Worm (Caenorhabditis elegans) whole organism, young adult: ENCODE measurements around the gene lim-6.

Experiments used
- B0035.1 ChIP-seq: sonication (generic microtip); optimal IDR thresholded peaks from 2 replicates; lab custom pipeline; 2016; ENCODE audit warnings: missing genetic modification characterization, mild to moderate bottlenecking, missing compliant biosample characterization, missing genotype, missing genetic modification reagents
- B0336.3 ChIP-seq: fragments of 200-800 bp; sonication (Bioruptor generic); IDR thresholded peaks from 2 replicates; pipeline ENCODE4 v1.3.6; 2022; ENCODE audit warnings: missing genetic modification characterization, missing compliant biosample characterization
- F49E8.2 ChIP-seq: sonication (generic microtip); optimal IDR thresholded peaks from 3 replicates; lab custom pipeline; 2017; ENCODE audit warnings: missing genetic modification characterization, mild to moderate bottlenecking, missing compliant biosample characterization, antibody characterized with exemption, moderate library complexity; ENCODE audit not compliant: insufficient read depth
- F57A8.1 ChIP-seq: fragments of 200-800 bp; sonication (Bioruptor generic); optimal IDR thresholded peaks from 2 replicates; lab custom pipeline; 2018; ENCODE audit warnings: mild to moderate bottlenecking, missing genetic modification characterization, moderate library complexity, missing compliant biosample characterization
- K12H6.12 ChIP-seq: fragments of 200-800 bp; sonication (Bioruptor generic); optimal IDR thresholded peaks from 2 replicates; lab custom pipeline; 2018; ENCODE audit warnings: mild to moderate bottlenecking, missing genetic modification characterization, missing compliant biosample characterization
- Y56A3A.18 ChIP-seq: fragments of 200-800 bp; sonication (Bioruptor generic); IDR thresholded peaks from 2 replicates; pipeline ENCODE4 v1.3.6; 2022; ENCODE audit warnings: missing genetic modification reagents, missing genetic modification characterization, missing compliant biosample characterization
- ama-1 ChIP-seq, 3 experiments: fragments of 150-350 bp in 1 of 3; sonication (generic microtip) in 2 of 3; optimal IDR thresholded peaks; 2 replicates each; lab custom pipeline; 2014 to 2018; ENCODE audit warnings: missing biosample characterization in 2 of 3, missing genetic modification characterization in 2 of 3, missing genetic modification reagents in 2 of 3
- aptf-2 ChIP-seq: fragments of 200-800 bp; sonication (Bioruptor generic); conservative IDR thresholded peaks from 2 replicates; pipeline ENCODE4 v1.3.6; 2022; ENCODE audit warnings: missing genetic modification reagents, missing genetic modification characterization, missing compliant biosample characterization
- ccch-3 ChIP-seq: fragments of 200-800 bp; sonication (Bioruptor generic); optimal IDR thresholded peaks from 2 replicates; lab custom pipeline; 2018; ENCODE audit warnings: mild to moderate bottlenecking, missing genetic modification characterization, missing compliant biosample characterization
- cebp-2 ChIP-seq: fragments of 200-800 bp; sonication (Bioruptor generic); IDR thresholded peaks from 2 replicates; pipeline ENCODE4 v1.3.6; 2022; ENCODE audit warnings: missing genetic modification characterization, missing compliant biosample characterization
- ceh-27 ChIP-seq: fragments of 200-800 bp; sonication (Bioruptor generic); optimal IDR thresholded peaks from 2 replicates; lab custom pipeline; 2018; ENCODE audit warnings: mild to moderate bottlenecking, missing genetic modification characterization, moderate library complexity, missing compliant biosample characterization
- ceh-58 ChIP-seq: fragments of 200-800 bp; sonication (Bioruptor generic); IDR thresholded peaks from 2 replicates; pipeline ENCODE4 v1.3.6; 2022; ENCODE audit warnings: missing genetic modification characterization, missing compliant biosample characterization
- ceh-91 ChIP-seq: fragments of 200-800 bp; sonication (Bioruptor generic); IDR thresholded peaks from 2 replicates; pipeline ENCODE4 v1.3.6; 2022; ENCODE audit warnings: missing genetic modification reagents, missing genetic modification characterization, missing compliant biosample characterization
- dox-1 ChIP-seq: fragments of 200-800 bp; sonication (Bioruptor generic); IDR thresholded peaks from 2 replicates; pipeline ENCODE4 v1.3.6; 2022; ENCODE audit warnings: missing genetic modification reagents, missing genetic modification characterization, missing compliant biosample characterization
- efl-1 ChIP-seq: fragments of 150-350 bp; optimal IDR thresholded peaks from 2 replicates; lab custom pipeline; 2014; ENCODE audit warnings: missing biosample characterization, missing genetic modification reagents, missing genetic modification characterization
- ets-4 ChIP-seq: fragments of 200-800 bp; sonication (Bioruptor generic); optimal IDR thresholded peaks from 2 replicates; lab custom pipeline; 2018; ENCODE audit warnings: mild to moderate bottlenecking, missing genetic modification characterization, missing compliant biosample characterization
- fkh-3 ChIP-seq: sonication (generic microtip); optimal IDR thresholded peaks from 2 replicates; lab custom pipeline; 2016; ENCODE audit warnings: mild to moderate bottlenecking, missing genetic modification characterization, missing compliant biosample characterization
- hlh-12 ChIP-seq: sonication (generic microtip); optimal IDR thresholded peaks from 2 replicates; lab custom pipeline; 2016; ENCODE audit warnings: missing genetic modification characterization, missing compliant biosample characterization
- hmg-20 ChIP-seq: fragments of 200-800 bp; sonication (Bioruptor generic); IDR thresholded peaks from 2 replicates; pipeline ENCODE4 v1.3.6; 2022; ENCODE audit warnings: missing genetic modification reagents, missing genetic modification characterization, missing compliant biosample characterization
- hrde-1 ChIP-seq: sonication (generic microtip); optimal IDR thresholded peaks from 2 replicates; lab custom pipeline; 2016; ENCODE audit warnings: missing genetic modification characterization, mild to moderate bottlenecking, missing compliant biosample characterization, moderate library complexity, missing genotype, missing genetic modification reagents, borderline replicate concordance
- lin-26 ChIP-seq: fragments of 200-800 bp; sonication (Bioruptor generic); IDR thresholded peaks from 2 replicates; pipeline ENCODE4 v1.3.6; 2022; ENCODE audit warnings: missing genetic modification reagents, missing genetic modification characterization, missing compliant biosample characterization
- lin-35 ChIP-seq, 3 experiments: fragments of 150-350 bp in 2 of 3; sonication (generic microtip) in 1 of 3; optimal IDR thresholded peaks; 2 replicates each; lab custom pipeline; 2014 to 2018; ENCODE audit warnings: missing biosample characterization in 3 of 3, missing genetic modification characterization in 3 of 3, missing genetic modification reagents in 3 of 3
- lin-40 ChIP-seq: sonication (generic microtip); optimal IDR thresholded peaks from 2 replicates; lab custom pipeline; 2016; ENCODE audit warnings: missing genetic modification characterization, mild to moderate bottlenecking, missing compliant biosample characterization, missing genotype, missing genetic modification reagents
- madf-10 ChIP-seq: sonication (generic microtip); optimal IDR thresholded peaks from 2 replicates; lab custom pipeline; 2016; ENCODE audit warnings: mild to moderate bottlenecking, missing genetic modification characterization, missing compliant biosample characterization
- madf-8 ChIP-seq: fragments of 200-800 bp; sonication (Bioruptor generic); conservative IDR thresholded peaks from 2 replicates; pipeline ENCODE4 v1.3.6; 2022; ENCODE audit warnings: missing genetic modification reagents, missing genetic modification characterization, missing compliant biosample characterization
- mcd-1 ChIP-seq: fragments of 200-800 bp; sonication (Bioruptor generic); IDR thresholded peaks from 2 replicates; pipeline ENCODE4 v1.3.6; 2022; ENCODE audit warnings: missing genetic modification reagents, missing genetic modification characterization, missing compliant biosample characterization
- mel-28 ChIP-seq: sonication (generic microtip); optimal IDR thresholded peaks from 2 replicates; lab custom pipeline; 2016; ENCODE audit warnings: borderline replicate concordance, mild to moderate bottlenecking, missing genetic modification characterization, missing compliant biosample characterization
- nfya-1 ChIP-seq: sonication (generic microtip); optimal IDR thresholded peaks from 2 replicates; lab custom pipeline; 2017; ENCODE audit warnings: antibody characterized with exemption, missing compliant biosample characterization, missing genetic modification characterization, borderline replicate concordance; ENCODE audit not compliant: insufficient read depth
- nfyb-1 ChIP-seq: fragments of 200-800 bp; sonication (Bioruptor generic); IDR thresholded peaks from 2 replicates; pipeline ENCODE4 v1.3.6; 2022; ENCODE audit warnings: missing genetic modification reagents, missing genetic modification characterization, missing compliant biosample characterization
- nhr-120 ChIP-seq: fragments of 200-800 bp; sonication (Bioruptor generic); IDR thresholded peaks from 2 replicates; pipeline ENCODE4 v1.3.6; 2022; ENCODE audit warnings: missing genetic modification characterization, missing compliant biosample characterization
- nhr-179 ChIP-seq: sonication (generic microtip); optimal IDR thresholded peaks from 2 replicates; lab custom pipeline; 2016; ENCODE audit warnings: mild to moderate bottlenecking, missing genetic modification characterization, missing compliant biosample characterization
- rpc-1 ChIP-seq, 2 experiments: fragments of 150-350 bp in 1 of 2; sonication (generic microtip) in 1 of 2; optimal IDR thresholded peaks; 2 replicates each; lab custom pipeline; 2014 to 2018; ENCODE audit warnings: missing biosample characterization in 1 of 2, missing genetic modification characterization in 1 of 2, missing genetic modification reagents in 1 of 2, missing genotype in 1 of 2
- snpc-1.3 ChIP-seq: sonication (generic microtip); optimal IDR thresholded peaks from 2 replicates; lab custom pipeline; 2017; ENCODE audit warnings: missing genetic modification characterization, mild to moderate bottlenecking, missing compliant biosample characterization, antibody characterized with exemption, moderate library complexity, missing genotype, missing genetic modification reagents; ENCODE audit not compliant: insufficient read depth
- snpc-4 ChIP-seq, 5 experiments: fragments of 150-350 bp in 1 of 5; sonication (generic microtip) in 4 of 5; optimal IDR thresholded peaks; 2 replicates each; lab custom pipeline; 2014 to 2018; ENCODE audit warnings: missing genetic modification characterization in 5 of 5, missing biosample characterization in 3 of 5, antibody characterized with exemption in 2 of 5, mild to moderate bottlenecking in 2 of 5, missing compliant biosample characterization in 2 of 5, missing genotype in 2 of 5, moderate library complexity in 2 of 5, missing genetic modification reagents in 1 of 5
- tbp1 ChIP-seq: fragments of 200-800 bp; sonication (Bioruptor generic); optimal IDR thresholded peaks from 2 replicates; lab custom pipeline; 2018; ENCODE audit warnings: mild to moderate bottlenecking, missing genetic modification characterization, missing compliant biosample characterization
- xnd-1 ChIP-seq: sonication (generic microtip); optimal IDR thresholded peaks from 2 replicates; lab custom pipeline; 2016; ENCODE audit warnings: missing genotype, missing genetic modification reagents, missing genetic modification characterization, missing compliant biosample characterization
- zim-3 ChIP-seq: sonication (generic microtip); optimal IDR thresholded peaks from 2 replicates; lab custom pipeline; 2017; ENCODE audit warnings: mild to moderate bottlenecking, missing genetic modification characterization, moderate library complexity, missing compliant biosample characterization
- ztf-28 ChIP-seq: fragments of 200-800 bp; sonication (Bioruptor generic); IDR thresholded peaks from 2 replicates; pipeline ENCODE4 v1.3.6; 2022; ENCODE audit warnings: missing genetic modification reagents, missing genetic modification characterization, missing compliant biosample characterization

lim-6 gene

DNA sequence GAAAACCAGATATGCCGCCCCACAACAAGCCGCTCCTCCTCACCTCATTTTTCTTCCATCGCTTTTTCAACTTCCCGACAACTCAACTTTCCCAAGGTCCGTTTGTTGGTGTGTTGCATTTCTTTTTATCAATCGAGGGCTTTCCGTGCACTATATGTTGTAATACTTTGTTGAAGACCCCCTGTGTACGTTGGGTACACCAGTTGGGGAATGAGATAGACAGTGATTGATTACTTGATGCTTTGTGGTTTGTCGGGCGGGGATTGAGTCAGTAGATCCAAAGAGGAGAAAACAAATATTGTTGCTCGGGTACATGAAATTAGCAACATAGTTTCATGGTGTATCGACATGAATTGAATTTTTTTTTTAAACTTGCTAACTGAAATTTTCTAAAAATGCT, 36.6 kb downstream of the lim-6 start:
- no peak for TF ChIP-seq nfya-1 (tag; lab: Kevin White, UChicago)
- TF ChIP-seq tbp1 (GFP tag; lab: Kevin White, UChicago) = no peak
- no peak for TF ChIP-seq ets-4 (GFP tag; lab: Kevin White, UChicago)
- TF ChIP-seq F57A8.1 (GFP tag; lab: Kevin White, UChicago) = no peak
- no peak for TF ChIP-seq ceh-27 (GFP tag; lab: Kevin White, UChicago)
- TF ChIP-seq Y56A3A.18 (GFP tag; lab: Robert Waterston, UW) = no peak
- TF ChIP-seq snpc-4 (GFP tag; optimal IDR thresholded peaks at IDR 0.05; lab: Kevin White, UChicago) = no peak
- TF ChIP-seq snpc-4 (tag; optimal IDR thresholded peaks at IDR 0.05; lab: Kevin White, UChicago) = no peak
- TF ChIP-seq rpc-1 (optimal IDR thresholded peaks at IDR 0.05; lab: Kevin White, UChicago) = no peak
- no peak for TF ChIP-seq rpc-1 (tag; optimal IDR thresholded peaks at IDR 0.05; lab: Kevin White, UChicago)
- TF ChIP-seq ceh-58 = no peak
- no peak for TF ChIP-seq snpc-1.3 (tag; lab: Kevin White, UChicago)
- no peak for TF ChIP-seq lin-40 (tag; lab: Kevin White, UChicago)
- TF ChIP-seq dox-1 (GFP tag; lab: Robert Waterston, UW) = no peak
- no peak for TF ChIP-seq hrde-1
- TF ChIP-seq nhr-120 (GFP tag; lab: Robert Waterston, UW) = no peak
- TF ChIP-seq hlh-12 = no peak
- no peak for TF ChIP-seq madf-8 (GFP tag; lab: Robert Waterston, UW)

DNA sequence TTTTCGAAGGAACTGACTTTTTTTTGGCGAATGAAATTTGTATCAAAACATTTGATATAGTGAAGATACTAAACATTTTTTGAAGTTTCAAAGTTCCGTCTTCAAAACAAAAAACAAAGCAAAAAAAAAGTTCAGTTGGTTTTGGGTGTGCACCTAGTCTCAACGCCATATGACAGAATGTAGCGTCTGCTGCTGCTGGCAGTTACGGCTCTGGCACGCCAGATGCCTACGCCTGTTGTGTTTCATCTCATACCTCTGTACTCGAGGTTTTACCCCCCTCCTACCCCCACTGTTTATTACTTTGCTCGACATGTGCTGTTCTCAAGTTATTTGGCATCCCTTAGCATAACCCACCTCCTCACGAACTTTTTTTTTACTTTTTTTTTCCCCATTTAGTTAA, 38.5 kb downstream of the lim-6 start:
- TF ChIP-seq mel-28 (tag; lab: Kevin White, UChicago) (no peak), madf-10 (tag; lab: Kevin White, UChicago) (no peak), ztf-28 (no peak), nhr-179 (no peak), zim-3 (no peak), K12H6.12 (no peak), snpc-4 (GFP tag; optimal IDR thresholded peaks at IDR 0.05; lab: Kevin White, UChicago) (no peak), snpc-4 (tag; optimal IDR thresholded peaks at IDR 0.05; lab: Kevin White, UChicago) (no peak), cebp-2 (GFP tag; lab: Robert Waterston, UW) (no peak), ceh-91 (no peak), aptf-2 (GFP tag; lab: Robert Waterston, UW) (no peak), ccch-3 (GFP tag; lab: Kevin White, UChicago) (no peak), efl-1 (GFP tag; lab: Kevin White, UChicago) (no peak), F49E8.2 (tag; lab: Kevin White, UChicago) (no peak), hmg-20 (no peak), mcd-1 (GFP tag; lab: Robert Waterston, UW) (no peak)

DNA sequence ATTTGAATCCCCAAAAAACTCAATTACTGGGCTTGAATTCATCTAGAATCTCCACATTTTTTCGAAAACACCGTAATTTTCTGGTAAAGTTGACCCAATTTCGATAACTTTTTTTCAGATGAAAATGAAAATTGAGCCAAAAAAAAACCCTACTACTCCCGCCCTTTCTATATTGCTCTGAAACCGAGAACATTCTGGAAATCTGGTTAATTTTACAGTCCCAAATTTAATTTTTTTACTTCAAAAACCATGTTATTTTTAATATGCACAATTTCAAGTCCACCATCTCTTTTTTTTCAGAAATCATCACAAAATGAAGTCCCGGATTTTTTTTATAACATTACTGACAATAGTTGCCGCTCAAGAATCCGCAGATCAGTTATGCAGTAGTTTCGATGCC, 39.4 kb downstream of the lim-6 start, which contains the start of gene C05D9.3:
TSS of gene C05D9.3 (plus strand) at position 301 of the 400 bp plus-strand sequence.
- no peak for TF ChIP-seq mcd-1 (GFP tag; lab: Robert Waterston, UW)
- no peak for TF ChIP-seq lin-35 (GFP tag; optimal IDR thresholded peaks at IDR 0.05; lab: Kevin White, UChicago)
- no peak for TF ChIP-seq B0336.3 (GFP tag; lab: Robert Waterston, UW)
- no peak for TF ChIP-seq lin-26
- no peak for TF ChIP-seq nhr-120 (GFP tag; lab: Robert Waterston, UW)
- no peak for TF ChIP-seq nfyb-1 (GFP tag; lab: Robert Waterston, UW)
- no peak for TF ChIP-seq xnd-1
- no peak for TF ChIP-seq fkh-3
- no peak for TF ChIP-seq zim-3
- no peak for TF ChIP-seq hrde-1
- TF ChIP-seq ama-1 (optimal IDR thresholded peaks at IDR 0.05; lab: Kevin White, UChicago) = no peak
- TF ChIP-seq ama-1 (GFP tag; optimal IDR thresholded peaks at IDR 0.05; lab: Kevin White, UChicago) = no peak
- no peak for TF ChIP-seq B0035.1 (tag; lab: Kevin White, UChicago)
